1 worm cellular context compared by ENCODE assay signal in genomic region chrX:12876795-12877530, ce11.
TF ChIP-seq lines count a peak whose summit lies in the region.

Gene bcat-1 (plus strand): TSS chrX:12877480.

TF ChIP-seq in whole organism, L1 larva, 84 proteins besides CTCF, POLR2A, EP300 and RAD21 (continued from another document):
- TF ChIP-seq ztf-11 (tag; optimal IDR thresholded peaks at IDR 0.05; lab: Kevin White, UChicago) (peak in 1 of 2 experiments; percentile 55), mep-1 (tag; optimal IDR thresholded peaks at IDR 0.05; lab: Kevin White, UChicago) (peak; percentile 33), elt-2 (tag; optimal IDR thresholded peaks at IDR 0.05; lab: Kevin White, UChicago) (peak; percentile 56), lin-13 (GFP tag; optimal IDR thresholded peaks at IDR 0.05; lab: Kevin White, UChicago) (no peak), tbx-2 (tag; optimal IDR thresholded peaks at IDR 0.05; lab: Kevin White, UChicago) (peak; percentile 77), nhr-76 (tag; optimal IDR thresholded peaks at IDR 0.05; lab: Kevin White, UChicago) (no peak)
